Fruit fly (Drosophila melanogaster) whole organism, embryonic: ENCODE results near the gene Dup99B.

Source experiments
- Atf3 ChIP-seq: fragments of 200-800 bp; sonication (Bioruptor generic); optimal IDR thresholded peaks from 3 replicates; lab custom pipeline; 2016; ENCODE audit warnings: missing biosample characterization, missing genetic modification characterization
- BEAF-32 ChIP-seq: fragments of 200-800 bp; sonication (Bioruptor generic); optimal IDR thresholded peaks from 3 replicates; lab custom pipeline; 2017; ENCODE audit warnings: missing biosample characterization, missing genetic modification characterization, mild to moderate bottlenecking, moderate library complexity, missing genetic modification reagents
- CG10274 ChIP-seq: fragments of 200-800 bp; sonication (Bioruptor generic); optimal IDR thresholded peaks from 3 replicates; lab custom pipeline; 2017; ENCODE audit warnings: missing biosample characterization, mild to moderate bottlenecking, missing genetic modification characterization
- CG11456 ChIP-seq: fragments of 200-800 bp; sonication (Bioruptor generic); IDR thresholded peaks from 3 replicates; pipeline ENCODE4 v1.3.6; 2022; ENCODE audit warnings: missing biosample characterization, missing genetic modification characterization
- CG12236 ChIP-seq: fragments of 200-800 bp; sonication (Bioruptor generic); optimal IDR thresholded peaks from 2 replicates; lab custom pipeline; 2016; ENCODE audit warnings: missing biosample characterization, missing genetic modification characterization
- CG12391 ChIP-seq: fragments of 200-800 bp; sonication (Bioruptor generic); optimal IDR thresholded peaks from 3 replicates; lab custom pipeline; 2018; ENCODE audit warnings: missing biosample characterization, mild to moderate bottlenecking, missing genetic modification characterization, moderate library complexity
- CG13296 ChIP-seq: fragments of 200-800 bp; sonication (Bioruptor generic); optimal IDR thresholded peaks from 3 replicates; lab custom pipeline; 2018; ENCODE audit warnings: missing biosample characterization, mild to moderate bottlenecking, missing genetic modification characterization
- CG13894 ChIP-seq: fragments of 200-800 bp; sonication (Bioruptor generic); optimal IDR thresholded peaks from 3 replicates; lab custom pipeline; 2018; ENCODE audit warnings: missing biosample characterization, mild to moderate bottlenecking, missing genetic modification characterization, moderate library complexity
- CG14050 ChIP-seq: fragments of 200-800 bp; sonication (Bioruptor generic); IDR thresholded peaks from 3 replicates; pipeline ENCODE4 v1.3.6; 2022; ENCODE audit warnings: missing biosample characterization, missing genetic modification characterization
- CG15514 ChIP-seq: fragments of 200-800 bp; sonication (Bioruptor generic); optimal IDR thresholded peaks from 3 replicates; lab custom pipeline; 2017; ENCODE audit warnings: missing biosample characterization, missing genetic modification characterization, mild to moderate bottlenecking, moderate library complexity, missing genetic modification reagents
- CG16779 ChIP-seq: fragments of 200-800 bp; sonication (Bioruptor generic); IDR thresholded peaks from 2 replicates; pipeline ENCODE4 v1.3.6; 2022; ENCODE audit warnings: missing biosample characterization, missing genetic modification characterization
- CG16813 ChIP-seq: fragments of 200-800 bp; sonication (Bioruptor generic); IDR thresholded peaks from 3 replicates; pipeline ENCODE4 v1.3.6; 2022; ENCODE audit warnings: missing biosample characterization, missing genetic modification characterization; ENCODE audit not compliant: partially characterized antibody
- CG17568 ChIP-seq: fragments of 200-800 bp; sonication (Bioruptor generic); optimal IDR thresholded peaks from 2 replicates; lab custom pipeline; 2018; ENCODE audit warnings: missing biosample characterization, mild to moderate bottlenecking, missing genetic modification characterization, moderate library complexity
- CG18011 ChIP-seq: fragments of 200-800 bp; sonication (Bioruptor generic); optimal IDR thresholded peaks from 2 replicates; lab custom pipeline; 2017; ENCODE audit warnings: missing biosample characterization, missing genetic modification characterization, mild to moderate bottlenecking, moderate library complexity, missing genotype
- CG3163 ChIP-seq: fragments of 200-800 bp; sonication (Bioruptor generic); optimal IDR thresholded peaks from 3 replicates; lab custom pipeline; 2016; ENCODE audit warnings: missing biosample characterization, missing genetic modification characterization
- CG32772 ChIP-seq: fragments of 200-800 bp; sonication (Bioruptor generic); IDR thresholded peaks from 2 replicates; pipeline ENCODE4 v1.3.6; 2022; ENCODE audit warnings: missing biosample characterization, missing genetic modification characterization
- CG3726 ChIP-seq: fragments of 200-800 bp; sonication (Bioruptor generic); IDR thresholded peaks from 3 replicates; pipeline ENCODE4, ENCODE4 v1.3.6; 2022; ENCODE audit warnings: missing biosample characterization, missing genetic modification characterization
- CG3847 ChIP-seq: fragments of 200-800 bp; sonication (Bioruptor generic); IDR thresholded peaks from 2 replicates; pipeline ENCODE4 v1.3.6; 2022; ENCODE audit warnings: missing biosample characterization, missing genetic modification characterization
- CG43689 ChIP-seq: fragments of 200-800 bp; sonication (Bioruptor generic); IDR thresholded peaks from 2 replicates; pipeline ENCODE4 v1.3.6; 2022; ENCODE audit warnings: missing biosample characterization, missing genetic modification characterization
- CG6765 ChIP-seq: fragments of 200-800 bp; sonication (Bioruptor generic); optimal IDR thresholded peaks from 3 replicates; lab custom pipeline; 2017; ENCODE audit warnings: missing biosample characterization, mild to moderate bottlenecking, missing genetic modification characterization
- CG7271 ChIP-seq: fragments of 200-800 bp; sonication (Bioruptor generic); optimal IDR thresholded peaks from 2 replicates; lab custom pipeline; 2018; ENCODE audit warnings: missing biosample characterization, mild to moderate bottlenecking, missing genetic modification characterization, moderate library complexity
- CG8281 ChIP-seq: fragments of 200-800 bp; sonication (Bioruptor generic); optimal IDR thresholded peaks from 2 replicates; lab custom pipeline; 2018; ENCODE audit warnings: missing biosample characterization, mild to moderate bottlenecking, missing genetic modification characterization, moderate library complexity
- CG8388 ChIP-seq: fragments of 200-800 bp; sonication (Bioruptor generic); optimal IDR thresholded peaks from 2 replicates; lab custom pipeline; 2019; ENCODE audit warnings: missing biosample characterization, mild to moderate bottlenecking, missing genetic modification characterization, moderate library complexity
- CG8944 ChIP-seq: fragments of 200-800 bp; sonication (Bioruptor generic); optimal IDR thresholded peaks from 3 replicates; lab custom pipeline; 2016; ENCODE audit warnings: missing biosample characterization, missing genetic modification characterization
- CTCF ChIP-seq: fragments of 200-800 bp; sonication (Bioruptor generic); optimal IDR thresholded peaks from 2 replicates; lab custom pipeline; 2017; ENCODE audit warnings: missing biosample characterization, mild to moderate bottlenecking, missing genetic modification characterization, moderate library complexity
- CrebB ChIP-seq: fragments of 200-800 bp; sonication (Bioruptor generic); optimal IDR thresholded peaks from 3 replicates; lab custom pipeline; 2018; ENCODE audit warnings: missing biosample characterization, mild to moderate bottlenecking, missing genetic modification characterization
- Dll ChIP-seq: fragments of 200-800 bp; sonication (Bioruptor generic); IDR thresholded peaks from 4 replicates; pipeline ENCODE4 v1.3.6; 2022; ENCODE audit warnings: missing biosample characterization, missing genetic modification characterization; ENCODE audit not compliant: partially characterized antibody
- Doc2 ChIP-seq: fragments of 200-800 bp; sonication (Bioruptor generic); IDR thresholded peaks from 2 replicates; pipeline ENCODE4 v1.3.6; 2022; ENCODE audit warnings: missing biosample characterization, missing genetic modification characterization
- H15 ChIP-seq: fragments of 200-800 bp; sonication (Bioruptor generic); IDR thresholded peaks from 3 replicates; pipeline ENCODE4 v1.3.6; 2022; ENCODE audit warnings: missing biosample characterization, missing genetic modification characterization
- HLH4C ChIP-seq: fragments of 200-800 bp; sonication (Bioruptor generic); IDR thresholded peaks from 3 replicates; pipeline ENCODE4 v1.3.6; 2022; ENCODE audit warnings: missing biosample characterization, missing genetic modification characterization; ENCODE audit not compliant: partially characterized antibody
- Hmx ChIP-seq: fragments of 200-800 bp; sonication (Bioruptor generic); optimal IDR thresholded peaks from 2 replicates; lab custom pipeline; 2016; ENCODE audit warnings: missing biosample characterization, missing genetic modification characterization
- Hr78 ChIP-seq, 2 experiments: fragments of 200-800 bp in 1 of 2; fragments of >200 bp in 1 of 2; sonication (Bioruptor generic) in 1 of 2; optimal IDR thresholded peaks; 2 replicates each; lab custom pipeline; 2017 to 2019; ENCODE audit warnings: missing biosample characterization in 2 of 2, missing genetic modification characterization in 2 of 2, mild to moderate bottlenecking in 1 of 2, moderate library complexity in 1 of 2
- Spps ChIP-seq: fragments of 200-800 bp; sonication (Bioruptor generic); optimal IDR thresholded peaks from 2 replicates; lab custom pipeline; 2018; ENCODE audit warnings: missing biosample characterization, mild to moderate bottlenecking, missing genetic modification characterization
- Trl ChIP-seq, 3 experiments: fragments of >200 bp in 2 of 3; fragments of 200-800 bp in 1 of 3; sonication (Bioruptor generic) in 1 of 3; optimal IDR thresholded peaks; 2 replicates in 1 of 3; 3 replicates in 2 of 3; lab custom pipeline; 2016 to 2017; ENCODE audit warnings: missing biosample characterization in 1 of 3, missing genetic modification characterization in 1 of 3
- bbx ChIP-seq: fragments of 200-800 bp; sonication (Bioruptor generic); IDR thresholded peaks from 2 replicates; pipeline ENCODE4 v1.3.6; 2022; ENCODE audit warnings: missing biosample characterization, missing genetic modification characterization; ENCODE audit not compliant: partially characterized antibody
- bowl ChIP-seq: fragments of 200-800 bp; sonication (Bioruptor generic); IDR thresholded peaks from 2 replicates; pipeline ENCODE4 v1.3.6; 2022; ENCODE audit warnings: missing biosample characterization, missing genetic modification characterization
- esg ChIP-seq: fragments of 200-800 bp; sonication (Bioruptor generic); conservative IDR thresholded peaks from 2 replicates; pipeline ENCODE4 v1.3.6; 2022; ENCODE audit warnings: missing biosample characterization, missing genetic modification characterization
- exex ChIP-seq: fragments of 200-800 bp; sonication (Bioruptor generic); optimal IDR thresholded peaks from 4 replicates; lab custom pipeline; 2018; ENCODE audit warnings: missing biosample characterization, mild to moderate bottlenecking, missing genetic modification characterization, moderate library complexity
- grn ChIP-seq: fragments of 200-800 bp; sonication (Bioruptor generic); optimal IDR thresholded peaks from 3 replicates; lab custom pipeline; 2017; ENCODE audit warnings: missing biosample characterization, missing genetic modification characterization
- gt ChIP-seq: fragments of 200-800 bp; sonication (Bioruptor generic); IDR thresholded peaks from 2 replicates; pipeline ENCODE4 v1.3.6; 2022; ENCODE audit warnings: missing biosample characterization, missing genetic modification characterization
- kah ChIP-seq: fragments of 200-800 bp; sonication (Bioruptor generic); optimal IDR thresholded peaks from 2 replicates; lab custom pipeline; 2018; ENCODE audit warnings: missing biosample characterization, mild to moderate bottlenecking, missing genetic modification characterization
- nerfin-1 ChIP-seq: fragments of 200-800 bp; sonication (Bioruptor generic); optimal IDR thresholded peaks from 3 replicates; lab custom pipeline; 2019; ENCODE audit warnings: missing biosample characterization, mild to moderate bottlenecking, missing genetic modification characterization, moderate library complexity
- nom ChIP-seq: fragments of 200-800 bp; sonication (Bioruptor generic); optimal IDR thresholded peaks from 2 replicates; lab custom pipeline; 2017; ENCODE audit warnings: missing biosample characterization, missing genetic modification characterization, mild to moderate bottlenecking, moderate library complexity, missing genetic modification reagents
- onecut ChIP-seq: fragments of 200-800 bp; sonication (Bioruptor generic); IDR thresholded peaks from 2 replicates; pipeline ENCODE4 v1.3.6; 2022; ENCODE audit warnings: missing biosample characterization, missing genetic modification characterization
- sd ChIP-seq: fragments of 200-800 bp; sonication (Bioruptor generic); optimal IDR thresholded peaks from 3 replicates; lab custom pipeline; 2018; ENCODE audit warnings: missing biosample characterization, mild to moderate bottlenecking, missing genetic modification characterization, moderate library complexity
- sens ChIP-seq: fragments of 200-800 bp; sonication (Bioruptor generic); peaks from one replicate; lab custom pipeline; 2016; ENCODE audit warnings: missing biosample characterization, missing genetic modification characterization
- sob ChIP-seq: fragments of 200-800 bp; sonication (Bioruptor generic); IDR thresholded peaks from 2 replicates; pipeline ENCODE4 v1.3.6; 2022; ENCODE audit warnings: missing biosample characterization, missing genetic modification characterization
- sug ChIP-seq: fragments of 200-800 bp; optimal IDR thresholded peaks from 2 replicates; lab custom pipeline; 2019; ENCODE audit warnings: missing biosample characterization, mild to moderate bottlenecking, missing genetic modification characterization, moderate library complexity

Gene Dup99B

dm6 chr3R:29682152-29682600 is 33.0 kb downstream of the Dup99B start, which contains the start of the genes CG7582 and Gycalpha99B (continued):
- TF ChIP-seq sd (tag; lab: Kevin White, UChicago) (peak; percentile 89), CTCF (GFP tag; lab: Kevin White, UChicago) (peak; percentile 64), Trl (optimal IDR thresholded peaks at IDR 0.05; lab: Kevin White, UChicago) (peak; percentile 87 to 89), Trl (GFP tag; optimal IDR thresholded peaks at IDR 0.05; lab: Kevin White, UChicago) (no peak), CG3163 (GFP tag; lab: Kevin White, UChicago) (no peak), CG17568 (GFP tag; lab: Kevin White, UChicago) (no peak), onecut (peak; percentile 64), Doc2 (GFP tag; lab: Robert Waterston, UW) (no peak), Hr78 (GFP tag; optimal IDR thresholded peaks at IDR 0.05; lab: Kevin White, UChicago) (peak in 1 of 2 experiments; percentile 76), bbx (GFP tag; lab: Robert Waterston, UW) (no peak), nom (GFP tag; lab: Kevin White, UChicago) (peak; percentile 44), CG7271 (no peak), CG16813 (GFP tag; lab: Robert Waterston, UW) (no peak), Dll (GFP tag; lab: Robert Waterston, UW) (peak; percentile 35; the same call in 1 of the 4 replicates)

dm6 chr3R:29681241-29681640 is 33.9 kb downstream of the Dup99B start:
- TF ChIP-seq HLH4C (GFP tag; lab: Robert Waterston, UW) (no peak), esg (GFP tag; lab: Robert Waterston, UW) (no peak), CG11456 (GFP tag; lab: Robert Waterston, UW) (no peak), sug (tag; lab: Kevin White, UChicago) (peak; percentile 55), CG13894 (tag; lab: Kevin White, UChicago) (peak; percentile 11), CG3726 (GFP tag; lab: Robert Waterston, UW) (no peak), CG16779 (GFP tag; lab: Robert Waterston, UW) (no peak), CG3847 (GFP tag; lab: Robert Waterston, UW) (no peak), CG15514 (no peak), CG8388 (GFP tag; lab: Kevin White, UChicago) (no peak), sens (GFP tag; lab: Kevin White, UChicago) (peak; percentile 11), CG12236 (GFP tag; lab: Kevin White, UChicago) (no peak), CG18011 (GFP tag; lab: Kevin White, UChicago) (no peak), Spps (tag; lab: Kevin White, UChicago) (no peak), exex (tag; lab: Kevin White, UChicago) (peak; percentile 78), CG43689 (no peak)

dm6 chr3R:29675333-29675732 is 39.8 kb downstream of the Dup99B start, which contains the start of the genes Bub3 and Cap-D2:
TSS of gene Bub3 (minus strand) at chr3R:29675421.
TSS of gene Cap-D2 (plus strand) at chr3R:29675651.
- TF ChIP-seq CG13296 (GFP tag; lab: Kevin White, UChicago): no peak
- peak; percentile 85 for TF ChIP-seq sob (GFP tag; lab: Robert Waterston, UW)
- no peak for TF ChIP-seq gt (GFP tag; lab: Robert Waterston, UW)
- TF ChIP-seq H15 (GFP tag; lab: Robert Waterston, UW): no peak
- peak; percentile 7 for TF ChIP-seq CG6765 (GFP tag; lab: Kevin White, UChicago)
- TF ChIP-seq kah (GFP tag; lab: Kevin White, UChicago): no peak
- TF ChIP-seq BEAF-32 (GFP tag; lab: Kevin White, UChicago): peak; percentile 81
- TF ChIP-seq Atf3 (GFP tag; lab: Kevin White, UChicago): peak; percentile 45
- no peak for TF ChIP-seq CG10274 (GFP tag; lab: Kevin White, UChicago)
- peak; percentile 70 for TF ChIP-seq CG14050 (GFP tag; lab: Robert Waterston, UW)
- TF ChIP-seq CG12391 (tag; lab: Kevin White, UChicago): peak; percentile 79
- no peak for TF ChIP-seq Hmx (GFP tag; lab: Kevin White, UChicago)
- peak; percentile 57; the same call in 1 of the 2 replicates for TF ChIP-seq CG32772 (GFP tag; lab: Robert Waterston, UW)
- TF ChIP-seq CG13894 (tag; lab: Kevin White, UChicago): no peak
- TF ChIP-seq CG8944 (GFP tag; lab: Kevin White, UChicago): peak; percentile 78
- TF ChIP-seq grn (GFP tag; lab: Kevin White, UChicago): no peak
- peak; percentile 48 for TF ChIP-seq CrebB
- TF ChIP-seq nerfin-1 (tag; lab: Kevin White, UChicago): peak; percentile 27
- TF ChIP-seq bowl (GFP tag; lab: Robert Waterston, UW): peak; percentile 40; the same call in 1 of the 2 replicates
- TF ChIP-seq CG8281: no peak
